Fruit fly (Drosophila melanogaster): ENCODE data around the gene CG13982.

- no peak for TF ChIP-seq rgr (GFP tag; optimal IDR thresholded peaks at IDR 0.05)
- no peak for TF ChIP-seq fru (GFP tag; optimal IDR thresholded peaks at IDR 0.05)
Observed at dm6 chr2L:6462259-6462658, 50.1 kb downstream of the CG13982 start.

Data from whole organism, wandering third instar larva.